Worm (Caenorhabditis elegans): Measurements from ENCODE around the gene M151.10.
A peak's percentile ranks its signal among the peaks of the same experiment; 100 is the strongest.

The M151.10 gene

ce11 chrII:3661932-3662331 is 21.8 kb upstream of the M151.10 start, which contains the start of gene F19B10.13 (continued):
- TF ChIP-seq lin-35 (GFP tag; optimal IDR thresholded peaks at IDR 0.05): peak in 1 of 2 experiments; percentile 45
- TF ChIP-seq ztf-4 (tag; optimal IDR thresholded peaks at IDR 0.05): no peak
- peak; percentile 41 for TF ChIP-seq elt-2 (tag; optimal IDR thresholded peaks at IDR 0.05)
- peak; percentile 20 to 29 for TF ChIP-seq efl-1 (optimal IDR thresholded peaks at IDR 0.05)
- TF ChIP-seq efl-1 (GFP tag; optimal IDR thresholded peaks at IDR 0.05 in 1 of 2): no peak
- TF ChIP-seq ceh-90 (tag; optimal IDR thresholded peaks at IDR 0.05): no peak
- peak; percentile 49 for TF ChIP-seq lin-14 (GFP tag; optimal IDR thresholded peaks at IDR 0.05)
- TF ChIP-seq jun-1 (tag; optimal IDR thresholded peaks at IDR 0.05): no peak
- TF ChIP-seq pax-3 (tag; optimal IDR thresholded peaks at IDR 0.05): no peak
- no peak for TF ChIP-seq zag-1 (tag; optimal IDR thresholded peaks at IDR 0.05)
- TF ChIP-seq nhr-20 (tag; optimal IDR thresholded peaks at IDR 0.05): no peak
- TF ChIP-seq zip-4 (GFP tag; optimal IDR thresholded peaks at IDR 0.05): no peak
- no peak for TF ChIP-seq lin-15B (tag; optimal IDR thresholded peaks at IDR 0.05)
- TF ChIP-seq nhr-71 (tag; optimal IDR thresholded peaks at IDR 0.05): no peak
- TF ChIP-seq vab-15 (tag; optimal IDR thresholded peaks at IDR 0.05): no peak
- TF ChIP-seq xbp-1 (tag; optimal IDR thresholded peaks at IDR 0.05): no peak
- no peak for TF ChIP-seq ceh-8 (GFP tag; optimal IDR thresholded peaks at IDR 0.05)
- no peak for TF ChIP-seq blmp-1 (tag; optimal IDR thresholded peaks at IDR 0.05)
- no peak for TF ChIP-seq swsn-7 (tag; optimal IDR thresholded peaks at IDR 0.05)
- no peak for TF ChIP-seq fkh-10 (GFP tag; optimal IDR thresholded peaks at IDR 0.05)

- TF ChIP-seq hlh-4 (tag; optimal IDR thresholded peaks at IDR 0.05): no peak
- no peak for TF ChIP-seq mep-1 (tag; optimal IDR thresholded peaks at IDR 0.05)
- TF ChIP-seq ets-5 (GFP tag; IDR thresholded peaks at IDR 0.05): no peak
- no peak for TF ChIP-seq egl-27 (tag; optimal IDR thresholded peaks at IDR 0.05)
- TF ChIP-seq jun-1 (tag; optimal IDR thresholded peaks at IDR 0.05): no peak
- TF ChIP-seq dsc-1 (tag; optimal IDR thresholded peaks at IDR 0.05): no peak
- no peak for TF ChIP-seq lsy-2 (tag; optimal IDR thresholded peaks at IDR 0.05)
- TF ChIP-seq tlp-1 (tag; optimal IDR thresholded peaks at IDR 0.05): no peak
- TF ChIP-seq ceh-8 (GFP tag; optimal IDR thresholded peaks at IDR 0.05): no peak
- no peak for TF ChIP-seq nhr-47 (tag; optimal IDR thresholded peaks at IDR 0.05)
- no peak for TF ChIP-seq nhr-76 (tag; optimal IDR thresholded peaks at IDR 0.05)
- TF ChIP-seq ama-1 (optimal IDR thresholded peaks at IDR 0.05): no peak
- TF ChIP-seq fos-1 (tag; optimal IDR thresholded peaks at IDR 0.05): no peak
- TF ChIP-seq pag-3 (tag; optimal IDR thresholded peaks at IDR 0.05; ENCODE audit: borderline replicate concordance, insufficient read depth): no peak
- no peak for TF ChIP-seq elt-2 (tag; optimal IDR thresholded peaks at IDR 0.05)
- no peak for TF ChIP-seq ceh-63 (GFP tag; optimal IDR thresholded peaks at IDR 0.05)
- TF ChIP-seq egl-13 (tag; optimal IDR thresholded peaks at IDR 0.05): no peak
- TF ChIP-seq blmp-1 (tag; optimal IDR thresholded peaks at IDR 0.05): no peak
- no peak for TF ChIP-seq pax-3 (tag; optimal IDR thresholded peaks at IDR 0.05)
Measured at ce11 chrII:3659776-3660175, 19.7 kb upstream of the M151.10 start, which contains the start of gene F19B10.4. TSS of gene F19B10.4 (plus strand) at chrII:3660076.

- TF ChIP-seq nhr-84 (tag; optimal IDR thresholded peaks at IDR 0.05): no peak
- TF ChIP-seq fkh-8 (tag; optimal IDR thresholded peaks at IDR 0.05): no peak
- TF ChIP-seq efl-1 (optimal IDR thresholded peaks at IDR 0.05): no peak
- TF ChIP-seq efl-1 (GFP tag; optimal IDR thresholded peaks at IDR 0.05 in 1 of 2): peak in 1 of 2 experiments; percentile 31
- no peak for TF ChIP-seq egl-27 (tag; optimal IDR thresholded peaks at IDR 0.05)
- no peak for TF ChIP-seq snpc-4 (tag; optimal IDR thresholded peaks at IDR 0.05)
- TF ChIP-seq egl-13 (tag; optimal IDR thresholded peaks at IDR 0.05): no peak
Measured at ce11 chrII:3655378-3655777, 15.3 kb upstream of the M151.10 start, which contains the start of gene F19B10.5. TSS of gene F19B10.5 (plus strand) at chrII:3655678.

- no peak for TF ChIP-seq nhr-11 (tag; optimal IDR thresholded peaks at IDR 0.05)
- TF ChIP-seq mab-9 (GFP tag; IDR thresholded peaks at IDR 0.05): no peak
- no peak for TF ChIP-seq ets-5 (GFP tag; IDR thresholded peaks at IDR 0.05)
- no peak for TF ChIP-seq ces-1 (GFP tag; optimal IDR thresholded peaks at IDR 0.05)
- no peak for TF ChIP-seq F16B12.6 (tag; optimal IDR thresholded peaks at IDR 0.05)
- TF ChIP-seq mdl-1 (tag; optimal IDR thresholded peaks at IDR 0.05): no peak
- no peak for TF ChIP-seq nhr-47 (tag; optimal IDR thresholded peaks at IDR 0.05)
- no peak for TF ChIP-seq C34B4.2 (tag; optimal IDR thresholded peaks at IDR 0.05)
- TF ChIP-seq dpl-1 (GFP tag; optimal IDR thresholded peaks at IDR 0.05): no peak
- no peak for TF ChIP-seq nhr-90 (tag; optimal IDR thresholded peaks at IDR 0.05; ENCODE audit: poor library complexity)
Measured at ce11 chrII:3647111-3647510, 7.0 kb upstream of the M151.10 start, which contains the start of gene fbxb-33. TSS of gene fbxb-33 (plus strand) at chrII:3647411.
